Fruit fly (Drosophila melanogaster): ENCODE data around the gene Sxl.

Sxl gene

dm6 chrX:7034892-7035291 is 63.0 kb downstream of the Sxl start:
- TF ChIP-seq Mio (GFP tag; optimal IDR thresholded peaks at IDR 0.05): no peak
- TF ChIP-seq Hr78 (GFP tag; optimal IDR thresholded peaks at IDR 0.05): no peak
- no peak for TF ChIP-seq HLH106 (tag; optimal IDR thresholded peaks at IDR 0.05)
- no peak for TF ChIP-seq CG9705 (GFP tag; optimal IDR thresholded peaks at IDR 0.05)
- TF ChIP-seq usp (GFP tag; optimal IDR thresholded peaks at IDR 0.05): no peak
- no peak for TF ChIP-seq Abd-B (GFP tag; optimal IDR thresholded peaks at IDR 0.05)
- no peak for TF ChIP-seq pan (optimal IDR thresholded peaks at IDR 0.05)
- TF ChIP-seq Vsx2 (GFP tag; optimal IDR thresholded peaks at IDR 0.05; ENCODE audit: partially characterized antibody): no peak
- no peak for TF ChIP-seq rgr (GFP tag; optimal IDR thresholded peaks at IDR 0.05)
- TF ChIP-seq OdsH (GFP tag; optimal IDR thresholded peaks at IDR 0.05): no peak
- TF ChIP-seq fru (GFP tag; optimal IDR thresholded peaks at IDR 0.05): no peak
